Comparison of ENCODE assay signal across 1 fruit fly cellular context in genomic region chr2L:6622642-6623162, dm6.
TF ChIP-seq lines count a peak whose summit lies in the region.

Gene CG34345 (plus strand): TSS chr2L:6623112.

TF ChIP-seq in whole organism, embryonic, 481 proteins besides CTCF, POLR2A, EP300 and RAD21 (continued from another document):
- TF ChIP-seq PHDP (tag; optimal IDR thresholded peaks at IDR 0.05; lab: Kevin White, UChicago) = no peak
- peak in 1 of 2 experiments; percentile 97 for TF ChIP-seq Pdp1 (GFP tag; optimal IDR thresholded peaks at IDR 0.05; lab: Kevin White, UChicago)
- peak; percentile 63; the same call in 1 of the 3 replicates for TF ChIP-seq Dbx (GFP tag; IDR thresholded peaks at IDR 0.05; lab: Robert Waterston, UW)
- peak; percentile 2 for TF ChIP-seq CG12659 (GFP tag; optimal IDR thresholded peaks at IDR 0.05; lab: Kevin White, UChicago)
- no peak for TF ChIP-seq peb (GFP tag; IDR thresholded peaks at IDR 0.05; lab: Robert Waterston, UW)
- TF ChIP-seq vfl (GFP tag; optimal IDR thresholded peaks at IDR 0.05; lab: Kevin White, UChicago) = no peak
- 0 out of 3 replicates have a peak, but pooled peaks have one; percentile 16 for TF ChIP-seq ci (GFP tag; IDR thresholded peaks at IDR 0.05; lab: Robert Waterston, UW)
- no peak for TF ChIP-seq mld (GFP tag; IDR thresholded peaks at IDR 0.05; lab: Robert Waterston, UW; ENCODE audit: partially characterized antibody)
- TF ChIP-seq Ets97D (GFP tag; optimal IDR thresholded peaks at IDR 0.05; lab: Kevin White, UChicago) = peak; percentile 86
- no peak for TF ChIP-seq toy (GFP tag; IDR thresholded peaks at IDR 0.05; lab: Robert Waterston, UW)
- TF ChIP-seq CG15479 (GFP tag; optimal IDR thresholded peaks at IDR 0.05; lab: Kevin White, UChicago) = no peak
- TF ChIP-seq HLH54F (GFP tag; optimal IDR thresholded peaks at IDR 0.05; lab: Kevin White, UChicago) = peak; percentile 13
- peak; percentile 5 for TF ChIP-seq CG9876 (GFP tag; optimal IDR thresholded peaks at IDR 0.05; lab: Kevin White, UChicago)
- TF ChIP-seq CG5180 (GFP tag; optimal IDR thresholded peaks at IDR 0.05; lab: Kevin White, UChicago) = no peak
- peak; percentile 59; the same call in 3 of the 4 replicates for TF ChIP-seq Dll (GFP tag; IDR thresholded peaks at IDR 0.05; lab: Robert Waterston, UW; ENCODE audit: partially characterized antibody)
- peak; percentile 60; the same call in 1 of the 4 replicates for TF ChIP-seq chinmo (GFP tag; IDR thresholded peaks at IDR 0.05; lab: Robert Waterston, UW; ENCODE audit: partially characterized antibody)
- TF ChIP-seq CG3847 (GFP tag; IDR thresholded peaks at IDR 0.05; lab: Robert Waterston, UW) = peak; percentile 45
- TF ChIP-seq bigmax (GFP tag; optimal IDR thresholded peaks at IDR 0.05; lab: Kevin White, UChicago) = no peak
- peak; percentile 36 for TF ChIP-seq CG15514 (GFP tag; optimal IDR thresholded peaks at IDR 0.05; lab: Kevin White, UChicago)
- peak; percentile 56; the same call in 2 of the 3 replicates for TF ChIP-seq knrl (GFP tag; IDR thresholded peaks at IDR 0.05; lab: Robert Waterston, UW; ENCODE audit: partially characterized antibody)
- TF ChIP-seq Doc3 (GFP tag; IDR thresholded peaks at IDR 0.05; lab: Robert Waterston, UW; ENCODE audit: partially characterized antibody) = peak; percentile 62; the same call in 2 of the 3 replicates
- peak; percentile 89 for TF ChIP-seq CG13287 (GFP tag; IDR thresholded peaks at IDR 0.05; lab: Robert Waterston, UW; ENCODE audit: partially characterized antibody)
- peak; percentile 35; the same call in 1 of the 3 replicates for TF ChIP-seq zfh1 (GFP tag; IDR thresholded peaks at IDR 0.05; lab: Robert Waterston, UW)
- TF ChIP-seq Bteb2 (GFP tag; optimal IDR thresholded peaks at IDR 0.05; lab: Kevin White, UChicago) = peak; percentile 13
- TF ChIP-seq Dip3 (GFP tag; optimal IDR thresholded peaks at IDR 0.05; lab: Kevin White, UChicago) = no peak
- peak; percentile 81 for TF ChIP-seq Myb (GFP tag; optimal IDR thresholded peaks at IDR 0.05; lab: Kevin White, UChicago)
- TF ChIP-seq CG2678 (tag; optimal IDR thresholded peaks at IDR 0.05; lab: Kevin White, UChicago) = no peak
- peak; percentile 58 for TF ChIP-seq Dek (tag; optimal IDR thresholded peaks at IDR 0.05; lab: Kevin White, UChicago)
- TF ChIP-seq sob (GFP tag; IDR thresholded peaks at IDR 0.05; lab: Robert Waterston, UW) = peak; percentile 41; the same call in 1 of the 2 replicates
- peak; percentile 52 for TF ChIP-seq Rfx (GFP tag; IDR thresholded peaks at IDR 0.05; lab: Robert Waterston, UW)
- no peak for TF ChIP-seq CG30020 (tag; optimal IDR thresholded peaks at IDR 0.05; lab: Kevin White, UChicago)
- TF ChIP-seq stwl (tag; optimal IDR thresholded peaks at IDR 0.05; lab: Kevin White, UChicago) = peak; percentile 100
- peak; percentile 62 for TF ChIP-seq trem (tag; optimal IDR thresholded peaks at IDR 0.05; lab: Kevin White, UChicago)
- TF ChIP-seq oc (tag; optimal IDR thresholded peaks at IDR 0.05; lab: Kevin White, UChicago) = no peak
- peak; percentile 80 for TF ChIP-seq zen2 (GFP tag; IDR thresholded peaks at IDR 0.05; lab: Robert Waterston, UW; ENCODE audit: partially characterized antibody)
- TF ChIP-seq Sry-β (GFP tag; optimal IDR thresholded peaks at IDR 0.05; lab: Kevin White, UChicago) = no peak
- peak; percentile 6 for TF ChIP-seq maf-S (GFP tag; optimal IDR thresholded peaks at IDR 0.05; lab: Kevin White, UChicago)
- TF ChIP-seq Abd-B (GFP tag; optimal IDR thresholded peaks at IDR 0.05; lab: Kevin White, UChicago) = peak; percentile 69
- TF ChIP-seq CG4424 (GFP tag; optimal IDR thresholded peaks at IDR 0.05; lab: Kevin White, UChicago) = peak; percentile 6
- TF ChIP-seq Hsf (GFP tag; optimal IDR thresholded peaks at IDR 0.05; lab: Kevin White, UChicago) = peak; percentile 25
- TF ChIP-seq CG30403 (GFP tag; optimal IDR thresholded peaks at IDR 0.05; lab: Kevin White, UChicago) = peak; percentile 25
- peak; percentile 4 for TF ChIP-seq CG9817 (tag; optimal IDR thresholded peaks at IDR 0.05; lab: Kevin White, UChicago)
- TF ChIP-seq vnd (GFP tag; IDR thresholded peaks at IDR 0.05; lab: Robert Waterston, UW; ENCODE audit: partially characterized antibody) = no peak
- TF ChIP-seq ato (GFP tag; IDR thresholded peaks at IDR 0.05; lab: Robert Waterston, UW; ENCODE audit: partially characterized antibody) = peak; percentile 48; the same call in 1 of the 2 replicates
- TF ChIP-seq CG17829 (tag; optimal IDR thresholded peaks at IDR 0.05; lab: Kevin White, UChicago) = peak; percentile 4
- TF ChIP-seq CG2120 (GFP tag; optimal IDR thresholded peaks at IDR 0.05; lab: Kevin White, UChicago) = peak; percentile 50
- TF ChIP-seq Chrac-16 (GFP tag; optimal IDR thresholded peaks at IDR 0.05; lab: Kevin White, UChicago) = peak; percentile 9
- TF ChIP-seq bbx (GFP tag; IDR thresholded peaks at IDR 0.05; lab: Robert Waterston, UW; ENCODE audit: partially characterized antibody) = peak; percentile 78
- peak; percentile 43 for TF ChIP-seq mam (GFP tag; optimal IDR thresholded peaks at IDR 0.05; lab: Kevin White, UChicago)
- TF ChIP-seq klu (GFP tag; IDR thresholded peaks at IDR 0.05; lab: Robert Waterston, UW) = peak; percentile 28; the same call in 1 of the 2 replicates
- peak; percentile 81 for TF ChIP-seq CG6791 (GFP tag; IDR thresholded peaks at IDR 0.05; lab: Robert Waterston, UW; ENCODE audit: partially characterized antibody)
- TF ChIP-seq Lhr (GFP tag; optimal IDR thresholded peaks at IDR 0.05; lab: Kevin White, UChicago) = peak; percentile 78
- TF ChIP-seq pros (GFP tag; optimal IDR thresholded peaks at IDR 0.05; lab: Kevin White, UChicago) = no peak
- TF ChIP-seq luna (GFP tag; optimal IDR thresholded peaks at IDR 0.05; lab: Kevin White, UChicago) = no peak
- TF ChIP-seq TFAM (GFP tag; optimal IDR thresholded peaks at IDR 0.05; lab: Kevin White, UChicago) = no peak
- peak; percentile 40 for TF ChIP-seq CG13624 (GFP tag; optimal IDR thresholded peaks at IDR 0.05; lab: Kevin White, UChicago)
- no peak for TF ChIP-seq CG1602 (GFP tag; optimal IDR thresholded peaks at IDR 0.05; lab: Kevin White, UChicago)
- peak; percentile 8 to 48 for TF ChIP-seq dpn (GFP tag; optimal IDR thresholded peaks at IDR 0.05; lab: Kevin White, UChicago)
- TF ChIP-seq hbn (GFP tag; IDR thresholded peaks at IDR 0.05; lab: Robert Waterston, UW; ENCODE audit: partially characterized antibody) = peak; percentile 72
- no peak for TF ChIP-seq onecut (GFP tag; IDR thresholded peaks at IDR 0.05; lab: Robert Waterston, UW)
- no peak for TF ChIP-seq CG2202 (tag; optimal IDR thresholded peaks at IDR 0.05; lab: Kevin White, UChicago)
- TF ChIP-seq hkb (optimal IDR thresholded peaks at IDR 0.05; lab: Kevin White, UChicago) = no peak
- TF ChIP-seq hkb (GFP tag; IDR thresholded peaks at IDR 0.05; lab: Robert Waterston, UW) = peak; percentile 18; the same call in 1 of the 2 replicates
- peak; percentile 40 for TF ChIP-seq nmo (GFP tag; optimal IDR thresholded peaks at IDR 0.05; lab: Kevin White, UChicago)
- no peak for TF ChIP-seq Blimp-1 (GFP tag; optimal IDR thresholded peaks at IDR 0.05; lab: Kevin White, UChicago)
- no peak for TF ChIP-seq CG43689 (GFP tag; IDR thresholded peaks at IDR 0.05; lab: Robert Waterston, UW)
- TF ChIP-seq Mes4 (GFP tag; optimal IDR thresholded peaks at IDR 0.05; lab: Kevin White, UChicago) = no peak
- no peak for TF ChIP-seq CG15011 (GFP tag; optimal IDR thresholded peaks at IDR 0.05; lab: Kevin White, UChicago)
- TF ChIP-seq E2f2 (GFP tag; IDR thresholded peaks at IDR 0.05; lab: Robert Waterston, UW) = peak; percentile 60
- TF ChIP-seq Sox100B (GFP tag; optimal IDR thresholded peaks at IDR 0.05; lab: Kevin White, UChicago) = no peak
- TF ChIP-seq zf30C (GFP tag; optimal IDR thresholded peaks at IDR 0.05; lab: Kevin White, UChicago) = peak; percentile 5
- no peak for TF ChIP-seq twi (tag; optimal IDR thresholded peaks at IDR 0.05; lab: Kevin White, UChicago)
- TF ChIP-seq Bgb (GFP tag; IDR thresholded peaks at IDR 0.05; lab: Robert Waterston, UW; ENCODE audit: partially characterized antibody) = peak; percentile 77
- no peak for TF ChIP-seq ERR (GFP tag; optimal IDR thresholded peaks at IDR 0.05; lab: Kevin White, UChicago)
- TF ChIP-seq Camta (GFP tag; optimal IDR thresholded peaks at IDR 0.05; lab: Kevin White, UChicago) = no peak
- TF ChIP-seq CG33213 (GFP tag; optimal IDR thresholded peaks at IDR 0.05; lab: Kevin White, UChicago) = peak; percentile 40
- peak; percentile 19 for TF ChIP-seq CG2116 (GFP tag; optimal IDR thresholded peaks at IDR 0.05; lab: Kevin White, UChicago)
- peak; percentile 61 for TF ChIP-seq unc-4 (GFP tag; IDR thresholded peaks at IDR 0.05; lab: Robert Waterston, UW; ENCODE audit: partially characterized antibody)
- TF ChIP-seq CG6854 (GFP tag; optimal IDR thresholded peaks at IDR 0.05; lab: Kevin White, UChicago) = no peak
- peak; percentile 4 for TF ChIP-seq CG12155 (GFP tag; optimal IDR thresholded peaks at IDR 0.05; lab: Kevin White, UChicago)
- no peak for TF ChIP-seq CG4282 (GFP tag; optimal IDR thresholded peaks at IDR 0.05; lab: Kevin White, UChicago)
- peak; percentile 59 for TF ChIP-seq amos (GFP tag; IDR thresholded peaks at IDR 0.05; lab: Robert Waterston, UW; ENCODE audit: partially characterized antibody)
- peak; percentile 60 for TF ChIP-seq CG1603 (tag; optimal IDR thresholded peaks at IDR 0.05; lab: Kevin White, UChicago)
- peak; percentile 50; the same call in 2 of the 3 replicates for TF ChIP-seq CG16813 (GFP tag; IDR thresholded peaks at IDR 0.05; lab: Robert Waterston, UW; ENCODE audit: partially characterized antibody)
- TF ChIP-seq CG42726 (GFP tag; IDR thresholded peaks at IDR 0.05; lab: Robert Waterston, UW; ENCODE audit: partially characterized antibody) = peak; percentile 48
- no peak for TF ChIP-seq run (tag; optimal IDR thresholded peaks at IDR 0.05; lab: Kevin White, UChicago)
- TF ChIP-seq CG10267 (tag; optimal IDR thresholded peaks at IDR 0.05; lab: Kevin White, UChicago) = peak; percentile 91
- TF ChIP-seq phol (tag; optimal IDR thresholded peaks at IDR 0.05; lab: Kevin White, UChicago) = peak; percentile 46
- peak; percentile 22 for TF ChIP-seq CG12391 (tag; optimal IDR thresholded peaks at IDR 0.05; lab: Kevin White, UChicago)
- peak; percentile 2 for TF ChIP-seq CG3163 (GFP tag; optimal IDR thresholded peaks at IDR 0.05; lab: Kevin White, UChicago)
- TF ChIP-seq CG14441 (GFP tag; IDR thresholded peaks at IDR 0.05; lab: Robert Waterston, UW) = no peak
- TF ChIP-seq CG2199 (GFP tag; IDR thresholded peaks at IDR 0.05; lab: Robert Waterston, UW) = 0 out of 3 replicates have a peak, but pooled peaks have one; percentile 8
- TF ChIP-seq gfzf (GFP tag; optimal IDR thresholded peaks at IDR 0.05; lab: Kevin White, UChicago) = peak; percentile 47
- peak; percentile 64 for TF ChIP-seq sna (GFP tag; IDR thresholded peaks at IDR 0.05; lab: Robert Waterston, UW; ENCODE audit: partially characterized antibody)
- TF ChIP-seq bsh (GFP tag; optimal IDR thresholded peaks at IDR 0.05; lab: Kevin White, UChicago) = no peak
- TF ChIP-seq Dp (GFP tag; optimal IDR thresholded peaks at IDR 0.05; lab: Kevin White, UChicago) = peak; percentile 55
- TF ChIP-seq CG8290 (GFP tag; optimal IDR thresholded peaks at IDR 0.05; lab: Kevin White, UChicago) = peak; percentile 57
- no peak for TF ChIP-seq CG8290 (tag; optimal IDR thresholded peaks at IDR 0.05; lab: Kevin White, UChicago)
- peak; percentile 43 for TF ChIP-seq pzg (GFP tag; optimal IDR thresholded peaks at IDR 0.05; lab: Kevin White, UChicago)
- TF ChIP-seq tap (tag; optimal IDR thresholded peaks at IDR 0.05; lab: Kevin White, UChicago) = no peak
- no peak for TF ChIP-seq lmd (GFP tag; IDR thresholded peaks at IDR 0.05; lab: Robert Waterston, UW)
- peak; percentile 90 for TF ChIP-seq Med (GFP tag; lab: Kevin White, UChicago)
- no peak for TF ChIP-seq cg (GFP tag; optimal IDR thresholded peaks at IDR 0.05; lab: Kevin White, UChicago)
- TF ChIP-seq HmgZ (tag; optimal IDR thresholded peaks at IDR 0.05; lab: Kevin White, UChicago) = peak; percentile 65
- peak; percentile 31; the same call in 1 of the 2 replicates for TF ChIP-seq CG9932 (GFP tag; IDR thresholded peaks at IDR 0.05; lab: Robert Waterston, UW)
- peak; percentile 77 for TF ChIP-seq Ets65A (GFP tag; lab: Kevin White, UChicago)
- TF ChIP-seq CG14710 (tag; optimal IDR thresholded peaks at IDR 0.05; lab: Kevin White, UChicago) = peak; percentile 54
- TF ChIP-seq HLHmδ (GFP tag; optimal IDR thresholded peaks at IDR 0.05; lab: Kevin White, UChicago) = no peak
- TF ChIP-seq CoRest (tag; optimal IDR thresholded peaks at IDR 0.05; lab: Kevin White, UChicago) = peak; percentile 47
- TF ChIP-seq Sox102F (GFP tag; optimal IDR thresholded peaks at IDR 0.05; lab: Kevin White, UChicago) = no peak
- peak; percentile 10 for TF ChIP-seq BEAF-32 (GFP tag; optimal IDR thresholded peaks at IDR 0.05; lab: Kevin White, UChicago)
- TF ChIP-seq CG12769 (tag; optimal IDR thresholded peaks at IDR 0.05; lab: Kevin White, UChicago) = no peak
- TF ChIP-seq slbo (GFP tag; IDR thresholded peaks at IDR 0.05; lab: Robert Waterston, UW) = peak; percentile 40; the same call in 1 of the 2 replicates
- no peak for TF ChIP-seq Taf1 (GFP tag; IDR thresholded peaks at IDR 0.05; lab: Robert Waterston, UW)
- no peak for TF ChIP-seq CG9797 (GFP tag; optimal IDR thresholded peaks at IDR 0.05; lab: Kevin White, UChicago)
- TF ChIP-seq Hr3 (GFP tag; optimal IDR thresholded peaks at IDR 0.05; lab: Kevin White, UChicago) = no peak
